Worm (Caenorhabditis elegans): ENCODE results near the gene ceh-30.

ceh-30 gene

DNA sequence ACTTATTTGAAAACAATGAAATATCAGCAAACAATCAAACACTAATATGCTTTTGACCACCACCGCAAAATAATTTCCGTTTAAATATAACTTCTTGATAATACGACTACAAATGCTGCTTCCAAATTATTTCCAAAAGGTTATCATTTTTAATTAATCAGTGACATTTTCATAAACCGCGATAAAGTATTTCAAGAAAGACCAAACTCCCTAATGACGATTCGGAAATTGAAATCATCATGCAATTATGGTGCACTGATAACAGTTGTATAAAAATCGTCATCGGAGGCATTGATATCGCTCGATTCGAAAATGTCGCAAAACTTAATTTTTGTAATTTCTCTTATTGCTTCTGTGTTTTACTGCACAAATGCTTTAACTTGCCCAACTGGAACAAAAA is 31.9 kb upstream of the ceh-30 start, which contains the start of gene clec-265:
clec-265 (plus strand) TSS at position 300 of the 400 bp plus-strand sequence.
- TF ChIP-seq ztf-29 (GFP tag; IDR thresholded peaks at IDR 0.05) (no peak), cog-1 (tag; optimal IDR thresholded peaks at IDR 0.05) (no peak), flt-1 (GFP tag; IDR thresholded peaks at IDR 0.05) (no peak), ref-1 (GFP tag; conservative IDR thresholded peaks at IDR 0.05) (no peak), med-1 (GFP tag; optimal IDR thresholded peaks at IDR 0.05; ENCODE audit: insufficient read depth) (no peak), tab-1 (GFP tag; IDR thresholded peaks at IDR 0.05) (no peak), ztf-23 (GFP tag; IDR thresholded peaks at IDR 0.05) (no peak), klf-2 (GFP tag; conservative IDR thresholded peaks at IDR 0.05) (no peak), T22C8.4 (GFP tag; IDR thresholded peaks at IDR 0.05) (no peak)

DNA sequence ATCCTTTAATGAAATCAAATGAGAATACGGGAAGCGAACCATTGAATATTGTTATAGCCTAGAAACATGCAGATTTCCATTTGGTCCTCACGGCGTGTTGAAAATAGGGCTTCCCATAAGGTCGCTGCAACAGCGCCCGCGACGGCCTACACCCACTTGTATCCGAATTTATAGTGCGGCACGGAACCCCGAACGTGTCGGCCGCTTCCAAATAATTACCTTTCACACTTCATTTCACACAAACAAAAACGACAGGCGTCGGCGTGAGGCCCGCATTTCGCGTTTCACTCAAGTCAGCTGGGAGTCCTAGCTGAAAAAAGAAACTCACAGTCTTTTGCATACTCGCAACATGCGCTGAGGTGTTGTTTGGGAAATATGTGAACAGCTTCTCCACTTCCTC is 29.9 kb upstream of the ceh-30 start:
- TF ChIP-seq ref-1 (GFP tag; conservative IDR thresholded peaks at IDR 0.05) = no peak
- no peak for TF ChIP-seq T22C8.4 (GFP tag; IDR thresholded peaks at IDR 0.05)
- no peak for TF ChIP-seq klf-2 (GFP tag; conservative IDR thresholded peaks at IDR 0.05)
- TF ChIP-seq ztf-29 (GFP tag; IDR thresholded peaks at IDR 0.05) = no peak
- no peak for TF ChIP-seq tab-1 (GFP tag; IDR thresholded peaks at IDR 0.05)
- no peak for TF ChIP-seq flt-1 (GFP tag; IDR thresholded peaks at IDR 0.05)
- TF ChIP-seq ztf-23 (GFP tag; IDR thresholded peaks at IDR 0.05) = no peak
- TF ChIP-seq cog-1 (tag; optimal IDR thresholded peaks at IDR 0.05) = no peak
- TF ChIP-seq med-1 (GFP tag; optimal IDR thresholded peaks at IDR 0.05; ENCODE audit: insufficient read depth) = no peak

- TF ChIP-seq ref-1 (GFP tag; conservative IDR thresholded peaks at IDR 0.05) (no peak), med-1 (GFP tag; optimal IDR thresholded peaks at IDR 0.05; ENCODE audit: insufficient read depth) (no peak), klf-2 (GFP tag; conservative IDR thresholded peaks at IDR 0.05) (no peak), cog-1 (tag; optimal IDR thresholded peaks at IDR 0.05) (no peak), ztf-29 (GFP tag; IDR thresholded peaks at IDR 0.05) (no peak), T22C8.4 (GFP tag; IDR thresholded peaks at IDR 0.05) (no peak)
Measured at ce11 chrX:3034203-3034602, 29.2 kb upstream of the ceh-30 start, which contains the start of gene M02F4.2. Gene M02F4.2 (minus strand): TSS chrX:3034303.

ce11 chrX:3035972-3036379 is 27.4 kb upstream of the ceh-30 start:
- TF ChIP-seq ztf-23 (GFP tag; IDR thresholded peaks at IDR 0.05) = peak; percentile 98
- TF ChIP-seq ref-1 (GFP tag; conservative IDR thresholded peaks at IDR 0.05) = peak; percentile 92
- TF ChIP-seq tab-1 (GFP tag; IDR thresholded peaks at IDR 0.05) = peak; percentile 97
- TF ChIP-seq ztf-29 (GFP tag; IDR thresholded peaks at IDR 0.05) = peak; percentile 96
- TF ChIP-seq flt-1 (GFP tag; IDR thresholded peaks at IDR 0.05) = peak; percentile 97
- peak; percentile 94 for TF ChIP-seq T22C8.4 (GFP tag; IDR thresholded peaks at IDR 0.05)
- peak; percentile 92 for TF ChIP-seq cog-1 (tag; optimal IDR thresholded peaks at IDR 0.05)
- TF ChIP-seq klf-2 (GFP tag; conservative IDR thresholded peaks at IDR 0.05) = peak; percentile 95
- TF ChIP-seq med-1 (GFP tag; optimal IDR thresholded peaks at IDR 0.05; ENCODE audit: insufficient read depth) = peak; percentile 79

- no peak for TF ChIP-seq ztf-23 (GFP tag; IDR thresholded peaks at IDR 0.05)
- TF ChIP-seq med-1 (GFP tag; optimal IDR thresholded peaks at IDR 0.05; ENCODE audit: insufficient read depth) = no peak
- TF ChIP-seq flt-1 (GFP tag; IDR thresholded peaks at IDR 0.05) = no peak
- TF ChIP-seq tab-1 (GFP tag; IDR thresholded peaks at IDR 0.05) = no peak
- TF ChIP-seq T22C8.4 (GFP tag; IDR thresholded peaks at IDR 0.05) = no peak
- TF ChIP-seq ztf-29 (GFP tag; IDR thresholded peaks at IDR 0.05) = no peak
- no peak for TF ChIP-seq klf-2 (GFP tag; conservative IDR thresholded peaks at IDR 0.05)
- TF ChIP-seq cog-1 (tag; optimal IDR thresholded peaks at IDR 0.05) = no peak
- TF ChIP-seq ref-1 (GFP tag; conservative IDR thresholded peaks at IDR 0.05) = no peak
Measured at ce11 chrX:3040021-3040420, 23.4 kb upstream of the ceh-30 start.

ce11 chrX:3040609-3041008 is 22.8 kb upstream of the ceh-30 start:
- TF ChIP-seq klf-2 (GFP tag; conservative IDR thresholded peaks at IDR 0.05) (no peak), T22C8.4 (GFP tag; IDR thresholded peaks at IDR 0.05) (no peak), flt-1 (GFP tag; IDR thresholded peaks at IDR 0.05) (no peak), cog-1 (tag; optimal IDR thresholded peaks at IDR 0.05) (no peak), ref-1 (GFP tag; conservative IDR thresholded peaks at IDR 0.05) (no peak)

DNA sequence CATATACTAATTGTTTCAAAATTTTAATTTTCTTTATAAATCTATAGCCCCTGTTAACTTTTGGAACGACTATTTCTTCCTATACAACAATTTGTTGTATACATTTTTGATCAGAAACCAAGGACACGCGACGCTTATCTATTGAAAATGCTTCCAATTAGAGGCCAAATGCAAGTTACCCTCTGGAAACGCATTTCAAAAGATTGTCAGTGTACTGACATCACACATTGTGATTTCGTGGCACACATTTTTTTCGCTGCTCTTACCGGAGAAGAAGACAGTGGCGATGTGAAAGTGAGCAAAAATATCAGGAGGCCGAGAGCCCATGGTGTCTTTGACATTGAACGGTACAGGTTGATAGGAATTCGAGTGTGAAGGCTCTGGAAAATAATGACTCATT is 17.9 kb upstream of the ceh-30 start, which contains the start of gene cnnm-3:
cnnm-3 (minus strand) TSS at position 382 of the 400 bp plus-strand sequence.
- no peak for TF ChIP-seq med-1 (GFP tag; optimal IDR thresholded peaks at IDR 0.05; ENCODE audit: insufficient read depth)

ce11 chrX:3047224-3047623 is 16.1 kb upstream of the ceh-30 start:
- TF ChIP-seq klf-2 (GFP tag; conservative IDR thresholded peaks at IDR 0.05) = no peak
- TF ChIP-seq tab-1 (GFP tag; IDR thresholded peaks at IDR 0.05) = no peak
- TF ChIP-seq ref-1 (GFP tag; conservative IDR thresholded peaks at IDR 0.05) = no peak

ce11 chrX:3048696-3049095 is 14.7 kb upstream of the ceh-30 start:
- TF ChIP-seq med-1 (GFP tag; optimal IDR thresholded peaks at IDR 0.05; ENCODE audit: insufficient read depth) = no peak
- TF ChIP-seq klf-2 (GFP tag; conservative IDR thresholded peaks at IDR 0.05) = no peak
- TF ChIP-seq ref-1 (GFP tag; conservative IDR thresholded peaks at IDR 0.05) = no peak
- TF ChIP-seq cog-1 (tag; optimal IDR thresholded peaks at IDR 0.05) = no peak
- TF ChIP-seq tab-1 (GFP tag; IDR thresholded peaks at IDR 0.05) = no peak
- TF ChIP-seq ztf-29 (GFP tag; IDR thresholded peaks at IDR 0.05) = no peak
- no peak for TF ChIP-seq T22C8.4 (GFP tag; IDR thresholded peaks at IDR 0.05)
- no peak for TF ChIP-seq ztf-23 (GFP tag; IDR thresholded peaks at IDR 0.05)
- TF ChIP-seq flt-1 (GFP tag; IDR thresholded peaks at IDR 0.05) = no peak

- TF ChIP-seq ztf-23 (GFP tag; IDR thresholded peaks at IDR 0.05) (no peak), klf-2 (GFP tag; conservative IDR thresholded peaks at IDR 0.05) (no peak), ref-1 (GFP tag; conservative IDR thresholded peaks at IDR 0.05) (no peak), tab-1 (GFP tag; IDR thresholded peaks at IDR 0.05) (no peak), flt-1 (GFP tag; IDR thresholded peaks at IDR 0.05) (no peak), ztf-29 (GFP tag; IDR thresholded peaks at IDR 0.05) (no peak), cog-1 (tag; optimal IDR thresholded peaks at IDR 0.05) (no peak), T22C8.4 (GFP tag; IDR thresholded peaks at IDR 0.05) (no peak), med-1 (GFP tag; optimal IDR thresholded peaks at IDR 0.05; ENCODE audit: insufficient read depth) (no peak)
Measured at ce11 chrX:3049233-3049632, 14.1 kb upstream of the ceh-30 start.

Measured in whole organism, midembryonic.